Worm (Caenorhabditis elegans) whole organism, late embryonic: Measurements from ENCODE around the gene C01B10.11.

Experiments used
- ahr-1 ChIP-seq: sonication (generic microtip); optimal IDR thresholded peaks from 2 replicates; lab custom pipeline; 2016; ENCODE audit warnings: missing genetic modification characterization, missing compliant biosample characterization
- ama-1 ChIP-seq: fragments of 150-350 bp; optimal IDR thresholded peaks from 2 replicates; lab custom pipeline; 2014
- ceh-14 ChIP-seq: sonication (generic microtip); optimal IDR thresholded peaks from 2 replicates; lab custom pipeline; 2016; ENCODE audit warnings: missing genotype, missing genetic modification characterization, missing compliant biosample characterization
- ceh-18 ChIP-seq: sonication (generic microtip); optimal IDR thresholded peaks from 2 replicates; lab custom pipeline; 2016; ENCODE audit warnings: missing genetic modification characterization, missing compliant biosample characterization
- ceh-19 ChIP-seq: fragments of 200-800 bp; sonication (Bioruptor generic); optimal IDR thresholded peaks from 2 replicates; lab custom pipeline; 2018; ENCODE audit warnings: mild to moderate bottlenecking, missing genetic modification characterization, missing compliant biosample characterization
- ceh-2 ChIP-seq: sonication (generic microtip); optimal IDR thresholded peaks from 2 replicates; lab custom pipeline; 2016; ENCODE audit warnings: missing genotype, missing genetic modification characterization, missing compliant biosample characterization
- ceh-22 ChIP-seq: sonication (generic microtip); optimal IDR thresholded peaks from 2 replicates; lab custom pipeline; 2017; ENCODE audit warnings: missing biosample characterization, missing genetic modification characterization
- ceh-31 ChIP-seq: sonication (generic microtip); optimal IDR thresholded peaks from 2 replicates; lab custom pipeline; 2016; ENCODE audit warnings: missing genetic modification characterization, missing compliant biosample characterization
- ceh-34 ChIP-seq: sonication (generic microtip); optimal IDR thresholded peaks from 2 replicates; lab custom pipeline; 2016; ENCODE audit warnings: mild to moderate bottlenecking, missing genetic modification characterization, missing compliant biosample characterization
- ceh-45 ChIP-seq: fragments of 200-800 bp; sonication (Bioruptor generic); IDR thresholded peaks from 2 replicates; pipeline ENCODE4 v1.3.6; 2022; ENCODE audit warnings: missing genetic modification reagents, missing genetic modification characterization, missing compliant biosample characterization
- ceh-48 ChIP-seq: sonication (generic microtip); optimal IDR thresholded peaks from 2 replicates; lab custom pipeline; 2016; ENCODE audit warnings: missing genetic modification characterization, inconsistent platforms, missing compliant biosample characterization
- ceh-6 ChIP-seq: fragments of 200-800 bp; sonication (Bioruptor generic); optimal IDR thresholded peaks from 2 replicates; lab custom pipeline; 2018; ENCODE audit warnings: mild to moderate bottlenecking, missing genetic modification characterization, missing compliant biosample characterization
- ceh-9 ChIP-seq: sonication (generic microtip); optimal IDR thresholded peaks from 2 replicates; lab custom pipeline; 2016; ENCODE audit warnings: mild to moderate bottlenecking, missing genetic modification characterization, inconsistent platforms, missing compliant biosample characterization
- elt-2 ChIP-seq: sonication (generic microtip); optimal IDR thresholded peaks from 2 replicates; lab custom pipeline; 2016; ENCODE audit warnings: missing genetic modification reagents, missing genetic modification characterization, missing compliant biosample characterization
- elt-4 ChIP-seq: sonication (generic microtip); optimal IDR thresholded peaks from 2 replicates; lab custom pipeline; 2016; ENCODE audit warnings: missing genetic modification characterization, missing compliant biosample characterization
- ets-4 ChIP-seq: sonication (generic microtip); optimal IDR thresholded peaks from 2 replicates; lab custom pipeline; 2016; ENCODE audit warnings: missing genetic modification characterization, missing compliant biosample characterization
- eyg-1 ChIP-seq: sonication (generic microtip); optimal IDR thresholded peaks from 2 replicates; lab custom pipeline; 2016; ENCODE audit warnings: missing genotype, missing genetic modification characterization, missing compliant biosample characterization
- fax-1 ChIP-seq: sonication (generic microtip); optimal IDR thresholded peaks from 2 replicates; lab custom pipeline; 2016; ENCODE audit warnings: missing genotype, missing genetic modification characterization, missing compliant biosample characterization
- fkh-10 ChIP-seq: fragments of 150-350 bp; optimal IDR thresholded peaks from 2 replicates; lab custom pipeline; 2014; ENCODE audit warnings: missing biosample characterization, missing genetic modification reagents, missing genetic modification characterization
- fkh-6 ChIP-seq: sonication (generic microtip); optimal IDR thresholded peaks from 2 replicates; lab custom pipeline; 2016; ENCODE audit warnings: missing genetic modification characterization, missing compliant biosample characterization
- gmeb-2 ChIP-seq: sonication (generic microtip); optimal IDR thresholded peaks from 2 replicates; lab custom pipeline; 2016; ENCODE audit warnings: missing genetic modification characterization, inconsistent platforms, missing compliant biosample characterization
- hlh-15 ChIP-seq: sonication (generic microtip); optimal IDR thresholded peaks from 2 replicates; lab custom pipeline; 2016; ENCODE audit warnings: missing genetic modification characterization, missing compliant biosample characterization
- hlh-30 ChIP-seq: sonication (generic microtip); optimal IDR thresholded peaks from 2 replicates; lab custom pipeline; 2017; ENCODE audit warnings: antibody characterized with exemption, missing genetic modification characterization, missing compliant biosample characterization; ENCODE audit not compliant: insufficient read depth
- hlh-6 ChIP-seq: sonication (generic microtip); optimal IDR thresholded peaks from 2 replicates; lab custom pipeline; 2016; ENCODE audit warnings: missing genotype, missing genetic modification characterization, missing compliant biosample characterization
- hlh-8 ChIP-seq: sonication (generic microtip); optimal IDR thresholded peaks from 2 replicates; lab custom pipeline; 2016; ENCODE audit warnings: missing genotype, missing genetic modification characterization, missing compliant biosample characterization
- madf-2 ChIP-seq: sonication (generic microtip); optimal IDR thresholded peaks from 2 replicates; lab custom pipeline; 2017; ENCODE audit warnings: missing genetic modification characterization, missing compliant biosample characterization
- mec-3 ChIP-seq: sonication (generic microtip); optimal IDR thresholded peaks from 2 replicates; lab custom pipeline; 2016; ENCODE audit warnings: borderline replicate concordance, missing genetic modification characterization, missing compliant biosample characterization
- nfya-1 ChIP-seq: sonication (generic microtip); optimal IDR thresholded peaks from 2 replicates; lab custom pipeline; 2017; ENCODE audit warnings: missing genetic modification characterization, mild to moderate bottlenecking, missing compliant biosample characterization, antibody characterized with exemption, moderate library complexity
- nhr-11 ChIP-seq: fragments of 150-350 bp; optimal IDR thresholded peaks from 2 replicates; lab custom pipeline; 2014; ENCODE audit warnings: missing biosample characterization, missing genetic modification characterization
- npax-4 ChIP-seq: sonication (generic microtip); optimal IDR thresholded peaks from 2 replicates; lab custom pipeline; 2016; ENCODE audit warnings: missing genetic modification characterization, missing compliant biosample characterization
- odd-2 ChIP-seq: sonication (generic microtip); optimal IDR thresholded peaks from 2 replicates; lab custom pipeline; 2017; ENCODE audit warnings: antibody characterized with exemption, mild to moderate bottlenecking, missing genetic modification characterization, missing compliant biosample characterization
- pag-3 ChIP-seq: sonication (generic microtip); optimal IDR thresholded peaks from 2 replicates; lab custom pipeline; 2016; ENCODE audit warnings: missing compliant biosample characterization, missing genetic modification characterization, borderline replicate concordance
- pax-1 ChIP-seq: fragments of 150-350 bp; optimal IDR thresholded peaks from 2 replicates; lab custom pipeline; 2014; ENCODE audit warnings: missing biosample characterization, missing genetic modification characterization
- pha-2 ChIP-seq: sonication (generic microtip); optimal IDR thresholded peaks from 2 replicates; lab custom pipeline; 2017; ENCODE audit warnings: mild to moderate bottlenecking, missing genetic modification characterization, missing compliant biosample characterization
- pros-1 ChIP-seq: fragments of 150-350 bp; optimal IDR thresholded peaks from 2 replicates; lab custom pipeline; 2014; ENCODE audit warnings: missing biosample characterization, missing genetic modification reagents, missing genetic modification characterization
- ref-2 ChIP-seq: sonication (generic microtip); optimal IDR thresholded peaks from 2 replicates; lab custom pipeline; 2016; ENCODE audit warnings: missing genetic modification characterization, missing compliant biosample characterization
- rnt-1 ChIP-seq: sonication (generic microtip); optimal IDR thresholded peaks from 2 replicates; lab custom pipeline; 2016; ENCODE audit warnings: missing genetic modification characterization, missing compliant biosample characterization
- sdc-2 ChIP-seq: sonication (generic microtip); optimal IDR thresholded peaks from 2 replicates; lab custom pipeline; 2016; ENCODE audit warnings: missing genotype, missing genetic modification characterization, missing compliant biosample characterization
- tbx-2 ChIP-seq: sonication (generic microtip); optimal IDR thresholded peaks from 2 replicates; lab custom pipeline; 2016; ENCODE audit warnings: missing genetic modification characterization, missing compliant biosample characterization
- tbx-7 ChIP-seq: sonication (generic microtip); optimal IDR thresholded peaks from 2 replicates; lab custom pipeline; 2016; ENCODE audit warnings: missing genotype, missing genetic modification characterization, missing compliant biosample characterization
- unc-3 ChIP-seq, 2 experiments: fragments of 200-800 bp in 1 of 2; sonication (Bioruptor generic) in 1 of 2; sonication (generic microtip) in 1 of 2; conservative IDR thresholded peaks in 1 of 2; optimal IDR thresholded peaks in 1 of 2; 2 replicates each; pipeline versions ENCODE4 v1.3.6 to Lab custom; 2016 to 2022; ENCODE audit warnings: missing compliant biosample characterization in 2 of 2, missing genetic modification characterization in 2 of 2, missing genetic modification reagents in 1 of 2
- unc-42 ChIP-seq: sonication (generic microtip); optimal IDR thresholded peaks from 2 replicates; lab custom pipeline; 2016; ENCODE audit warnings: missing genotype, missing genetic modification characterization, missing compliant biosample characterization
- unc-55 ChIP-seq: sonication (generic microtip); optimal IDR thresholded peaks from 2 replicates; lab custom pipeline; 2017; ENCODE audit warnings: missing biosample characterization, missing genetic modification reagents, missing genetic modification characterization
- zip-5 ChIP-seq: sonication (generic microtip); optimal IDR thresholded peaks from 2 replicates; lab custom pipeline; 2016; ENCODE audit warnings: missing genetic modification characterization, missing compliant biosample characterization
- ztf-16 ChIP-seq: sonication (generic microtip); optimal IDR thresholded peaks from 2 replicates; lab custom pipeline; 2017; ENCODE audit warnings: missing genetic modification characterization, missing compliant biosample characterization

Gene C01B10.11

DNA sequence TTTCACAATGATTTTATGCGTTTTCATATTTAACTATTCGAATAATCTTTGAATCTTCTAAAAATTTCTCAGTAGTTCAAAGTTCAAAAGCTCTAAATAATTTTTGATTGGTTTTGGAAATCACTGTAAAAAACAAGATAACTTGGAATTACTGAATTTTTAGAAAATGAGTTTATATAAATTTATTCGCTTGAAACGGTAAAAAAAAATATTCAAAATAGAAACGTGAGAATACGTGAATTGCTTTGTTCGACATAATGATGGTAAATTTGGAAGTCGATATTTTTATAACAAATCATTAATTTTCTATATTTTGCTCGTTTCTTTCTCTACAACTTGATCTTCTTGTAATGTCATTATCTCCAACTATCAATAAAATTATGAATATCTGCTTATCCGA lies 34.4 kb upstream of the C01B10.11 start, which contains the start of gene C01B10.44:
TSS of gene C01B10.44 (plus strand) at position 301 of the 400 bp plus-strand sequence.
- TF ChIP-seq tbx-2 (tag; lab: Kevin White, UChicago), result no peak
- TF ChIP-seq hlh-15, result no peak
- no peak for TF ChIP-seq fax-1
- TF ChIP-seq unc-55 (GFP tag; lab: Kevin White, UChicago), result no peak
- TF ChIP-seq fkh-6 (tag; lab: Kevin White, UChicago), result no peak
- TF ChIP-seq ztf-16, result no peak
- TF ChIP-seq unc-3 (GFP tag; conservative IDR thresholded peaks at IDR 0.05; lab: Robert Waterston, UW), result no peak
- TF ChIP-seq unc-3 (tag; optimal IDR thresholded peaks at IDR 0.05; lab: Kevin White, UChicago), result no peak
- TF ChIP-seq ceh-2, result no peak
- no peak for TF ChIP-seq pha-2 (tag; lab: Kevin White, UChicago)
- no peak for TF ChIP-seq ceh-19 (GFP tag; lab: Kevin White, UChicago)
- no peak for TF ChIP-seq unc-42 (tag; lab: Kevin White, UChicago)
- TF ChIP-seq ahr-1, result no peak
- TF ChIP-seq ceh-14 (tag; lab: Kevin White, UChicago), result no peak
- TF ChIP-seq ama-1 (lab: Kevin White, UChicago), result no peak
- TF ChIP-seq ref-2 (tag; lab: Kevin White, UChicago), result no peak
- TF ChIP-seq hlh-6, result no peak
- TF ChIP-seq npax-4 (tag; lab: Kevin White, UChicago), result no peak

- TF ChIP-seq odd-2 (tag; lab: Kevin White, UChicago), result no peak
- peak; percentile 73 for TF ChIP-seq elt-2
Measured at ce11 chrIV:6627798-6628197, 30.0 kb upstream of the C01B10.11 start, which contains the start of gene cest-5.2. TSS of gene cest-5.2 (minus strand) at chrIV:6627925.

- TF ChIP-seq ceh-22 (tag; lab: Kevin White, UChicago), result no peak
- no peak for TF ChIP-seq ref-2 (tag; lab: Kevin White, UChicago)
- TF ChIP-seq ets-4, result peak; percentile 90
- TF ChIP-seq zip-5 (tag; lab: Kevin White, UChicago), result peak; percentile 74
- TF ChIP-seq elt-4 (tag; lab: Kevin White, UChicago), result no peak
- no peak for TF ChIP-seq ceh-45 (GFP tag; lab: Robert Waterston, UW)
- no peak for TF ChIP-seq ama-1 (lab: Kevin White, UChicago)
- TF ChIP-seq eyg-1, result peak; percentile 17
- TF ChIP-seq ceh-18 (tag; lab: Kevin White, UChicago), result no peak
- no peak for TF ChIP-seq madf-2 (tag; lab: Kevin White, UChicago)
- no peak for TF ChIP-seq ztf-16
- peak; percentile 56 for TF ChIP-seq unc-42 (tag; lab: Kevin White, UChicago)
- no peak for TF ChIP-seq ceh-48 (tag; lab: Kevin White, UChicago)
- TF ChIP-seq hlh-8, result peak; percentile 68
- peak; percentile 5 for TF ChIP-seq nfya-1
- TF ChIP-seq hlh-15, result no peak
- TF ChIP-seq ceh-9 (tag; lab: Kevin White, UChicago), result no peak
- TF ChIP-seq ceh-34, result peak; percentile 64
- no peak for TF ChIP-seq pax-1
- TF ChIP-seq mec-3 (tag; lab: Kevin White, UChicago), result peak; percentile 60
- TF ChIP-seq fkh-10, result no peak
- peak; percentile 6 for TF ChIP-seq pha-2 (tag; lab: Kevin White, UChicago)
- peak; percentile 82 for TF ChIP-seq tbx-2 (tag; lab: Kevin White, UChicago)
- TF ChIP-seq ceh-14 (tag; lab: Kevin White, UChicago), result peak; percentile 68
- TF ChIP-seq ceh-19 (GFP tag; lab: Kevin White, UChicago), result no peak
- no peak for TF ChIP-seq pros-1
- no peak for TF ChIP-seq nhr-11 (tag; lab: Kevin White, UChicago)
- TF ChIP-seq npax-4 (tag; lab: Kevin White, UChicago), result no peak
- TF ChIP-seq elt-2, result peak; percentile 75
- no peak for TF ChIP-seq gmeb-2 (tag; lab: Kevin White, UChicago)
- TF ChIP-seq ceh-6 (GFP tag; lab: Kevin White, UChicago), result peak; percentile 6
- TF ChIP-seq ceh-2, result peak; percentile 90
- TF ChIP-seq fax-1, result peak; percentile 45
- TF ChIP-seq unc-3 (GFP tag; conservative IDR thresholded peaks at IDR 0.05; lab: Robert Waterston, UW), result no peak
- peak; percentile 23 for TF ChIP-seq unc-3 (tag; optimal IDR thresholded peaks at IDR 0.05; lab: Kevin White, UChicago)
- no peak for TF ChIP-seq pag-3 (tag; lab: Kevin White, UChicago)
- no peak for TF ChIP-seq hlh-6
- no peak for TF ChIP-seq ahr-1
- TF ChIP-seq sdc-2 (tag; lab: Kevin White, UChicago), result peak; percentile 43
- peak; percentile 84 for TF ChIP-seq tbx-7 (tag; lab: Kevin White, UChicago)
- TF ChIP-seq fkh-6 (tag; lab: Kevin White, UChicago), result peak; percentile 49
- TF ChIP-seq hlh-30 (tag; lab: Kevin White, UChicago), result no peak
- TF ChIP-seq rnt-1 (tag; lab: Kevin White, UChicago), result peak; percentile 52
- peak; percentile 95 for TF ChIP-seq ceh-31 (tag; lab: Kevin White, UChicago)
Measured at ce11 chrIV:6631704-6632272, 26.0 kb upstream of the C01B10.11 start, which contains the start of the genes cest-5.1 and C01B10.9. TSS of gene cest-5.1 (minus strand) at chrIV:6631754. TSS of gene C01B10.9 (plus strand) at chrIV:6632222.
